Fruit fly (Drosophila melanogaster): Measurements from ENCODE around the gene FoxP.

The FoxP gene

DNA sequence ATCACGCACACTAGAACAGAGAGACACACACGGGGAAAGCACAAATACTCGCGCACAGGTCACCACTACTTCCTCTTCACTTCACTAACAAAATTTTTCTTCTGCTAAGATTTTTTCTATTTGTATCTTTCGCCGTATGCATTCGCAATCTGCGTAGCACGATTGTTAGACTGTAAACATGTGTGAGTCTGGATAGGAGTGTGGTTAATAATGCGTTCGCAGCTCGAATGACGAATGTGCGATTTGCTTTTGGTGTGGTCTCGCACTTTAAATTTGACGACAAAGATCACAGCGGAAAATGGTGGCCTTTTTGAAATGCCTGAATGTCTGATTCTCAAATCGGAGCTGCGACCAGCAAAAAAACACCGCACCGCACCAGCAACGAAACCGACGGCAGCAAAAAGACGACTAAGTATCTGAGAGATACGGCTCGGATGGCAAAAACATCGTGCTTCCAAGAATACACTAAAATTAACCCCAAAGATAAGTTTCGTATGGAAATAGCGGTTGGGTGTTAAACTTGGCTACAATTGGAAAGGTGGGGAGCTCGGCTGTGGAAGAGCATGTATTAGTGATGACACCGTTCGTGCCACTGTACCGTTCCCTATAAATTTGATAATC is 25.6 kb downstream of the FoxP start, which contains the start of gene Unc-115a:
Gene Unc-115a (minus strand): TSS at position 410 of the 621 bp plus-strand sequence.
- peak; percentile 64 for TF ChIP-seq CG1620 (GFP tag; optimal IDR thresholded peaks at IDR 0.05)
- TF ChIP-seq CG11617 (GFP tag; optimal IDR thresholded peaks at IDR 0.05): peak; percentile 68
- no peak for TF ChIP-seq CG5204 (GFP tag; optimal IDR thresholded peaks at IDR 0.05)
- peak; percentile 37 for TF ChIP-seq cic (GFP tag; optimal IDR thresholded peaks at IDR 0.05)
- no peak for TF ChIP-seq kay (GFP tag; ENCODE audit: borderline replicate concordance)
- TF ChIP-seq CG33017 (tag; optimal IDR thresholded peaks at IDR 0.05): peak; percentile 31
- no peak for TF ChIP-seq CG7045 (GFP tag; optimal IDR thresholded peaks at IDR 0.05)
- TF ChIP-seq CG12768 (GFP tag; optimal IDR thresholded peaks at IDR 0.05): peak; percentile 33
- TF ChIP-seq Hr96 (GFP tag; optimal IDR thresholded peaks at IDR 0.05): no peak
- peak; percentile 87 for TF ChIP-seq Mnt (GFP tag; optimal IDR thresholded peaks at IDR 0.05)
- no peak for TF ChIP-seq cnc (optimal IDR thresholded peaks at IDR 0.05)
- TF ChIP-seq ovo (GFP tag; optimal IDR thresholded peaks at IDR 0.05): peak; percentile 49
- peak; percentile 59 for TF ChIP-seq bab1 (GFP tag; optimal IDR thresholded peaks at IDR 0.05)
- TF ChIP-seq Crg-1 (GFP tag; optimal IDR thresholded peaks at IDR 0.05): peak; percentile 46
- peak; percentile 18 for TF ChIP-seq CG7101 (tag; optimal IDR thresholded peaks at IDR 0.05)
- peak; percentile 50 for TF ChIP-seq tj (GFP tag; optimal IDR thresholded peaks at IDR 0.05)
- no peak for TF ChIP-seq toe (GFP tag; optimal IDR thresholded peaks at IDR 0.05)
- TF ChIP-seq Clk (GFP tag; optimal IDR thresholded peaks at IDR 0.05): no peak
- no peak for TF ChIP-seq CG14711 (tag; optimal IDR thresholded peaks at IDR 0.05)

DNA sequence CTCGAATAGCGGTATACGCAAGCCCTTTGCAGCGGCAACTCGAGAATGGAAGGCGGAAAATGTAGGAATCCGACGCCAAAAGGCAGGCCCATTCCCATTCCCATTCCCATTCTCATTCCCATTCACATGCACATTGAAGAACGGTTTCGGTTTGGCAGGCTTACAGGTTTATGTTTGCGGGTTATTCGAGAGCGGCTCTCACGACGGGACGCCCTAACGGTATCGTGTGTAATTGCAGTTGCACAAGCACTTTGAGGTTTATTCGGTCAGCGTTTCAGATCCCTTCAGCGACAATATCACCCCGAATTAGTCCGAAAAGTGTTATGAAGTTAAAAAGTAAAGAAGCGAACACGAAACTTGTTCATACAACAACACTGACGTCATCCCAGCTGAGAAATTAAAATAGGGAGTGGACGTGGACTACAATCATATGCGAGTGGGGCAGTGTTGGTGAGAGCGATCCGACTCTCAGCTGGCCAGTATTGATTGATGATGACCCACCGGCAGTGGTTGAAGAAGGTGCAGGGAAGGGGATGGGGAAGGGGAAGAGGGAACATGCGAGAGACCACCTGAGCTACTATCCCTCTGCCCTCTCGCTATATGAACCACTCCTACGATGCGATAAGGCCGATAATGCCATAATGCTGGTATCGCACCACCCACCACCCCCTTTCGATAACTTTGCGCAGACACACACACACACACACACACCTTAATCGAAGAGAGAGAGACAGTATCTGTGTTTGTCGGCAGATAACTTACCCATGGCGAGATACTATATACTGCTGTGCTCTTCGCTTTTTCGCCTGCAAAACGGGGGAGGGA is 26.3 kb downstream of the FoxP start:
- TF ChIP-seq CG5204 (GFP tag; optimal IDR thresholded peaks at IDR 0.05) (no peak), CG12768 (GFP tag; optimal IDR thresholded peaks at IDR 0.05) (peak; percentile 52), CG33017 (tag; optimal IDR thresholded peaks at IDR 0.05) (no peak), CG7101 (tag; optimal IDR thresholded peaks at IDR 0.05) (peak; percentile 10), toe (GFP tag; optimal IDR thresholded peaks at IDR 0.05) (peak; percentile 39), CG11617 (GFP tag; optimal IDR thresholded peaks at IDR 0.05) (no peak), pad (GFP tag; optimal IDR thresholded peaks at IDR 0.05) (peak; percentile 91), Hr96 (GFP tag; optimal IDR thresholded peaks at IDR 0.05) (peak; percentile 37), bab1 (GFP tag; optimal IDR thresholded peaks at IDR 0.05) (no peak), Crg-1 (GFP tag; optimal IDR thresholded peaks at IDR 0.05) (peak; percentile 46), cic (GFP tag; optimal IDR thresholded peaks at IDR 0.05) (peak; percentile 97), CG14711 (tag; optimal IDR thresholded peaks at IDR 0.05) (no peak), CG1620 (GFP tag; optimal IDR thresholded peaks at IDR 0.05) (no peak), kay (GFP tag; ENCODE audit: borderline replicate concordance) (no peak), ovo (GFP tag; optimal IDR thresholded peaks at IDR 0.05) (peak; percentile 96), CG7045 (GFP tag; optimal IDR thresholded peaks at IDR 0.05) (peak; percentile 51), Clk (GFP tag; optimal IDR thresholded peaks at IDR 0.05) (peak; percentile 31), Mnt (GFP tag; optimal IDR thresholded peaks at IDR 0.05) (peak; percentile 64), tj (GFP tag; optimal IDR thresholded peaks at IDR 0.05) (peak; percentile 42)

DNA sequence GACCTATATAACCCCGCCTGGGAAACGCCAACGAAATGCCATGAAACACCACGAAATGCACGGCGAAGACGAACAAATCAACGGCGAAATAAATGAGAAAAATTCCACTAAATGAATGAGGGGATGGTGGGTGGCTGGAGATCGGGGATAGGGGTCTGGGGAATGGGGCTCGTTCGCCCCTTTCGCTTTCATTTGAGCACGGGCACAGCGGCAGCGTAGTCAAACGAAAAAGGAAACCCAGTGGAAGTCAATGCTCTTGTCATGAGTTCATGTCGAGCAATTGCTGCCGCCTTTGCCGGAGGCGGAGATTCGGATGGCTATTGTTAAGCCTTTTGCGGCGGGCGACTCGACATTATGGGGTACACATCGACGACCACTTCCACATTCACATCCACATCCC is 27.4 kb downstream of the FoxP start:
- no peak for TF ChIP-seq CG1620 (GFP tag; optimal IDR thresholded peaks at IDR 0.05)

DNA sequence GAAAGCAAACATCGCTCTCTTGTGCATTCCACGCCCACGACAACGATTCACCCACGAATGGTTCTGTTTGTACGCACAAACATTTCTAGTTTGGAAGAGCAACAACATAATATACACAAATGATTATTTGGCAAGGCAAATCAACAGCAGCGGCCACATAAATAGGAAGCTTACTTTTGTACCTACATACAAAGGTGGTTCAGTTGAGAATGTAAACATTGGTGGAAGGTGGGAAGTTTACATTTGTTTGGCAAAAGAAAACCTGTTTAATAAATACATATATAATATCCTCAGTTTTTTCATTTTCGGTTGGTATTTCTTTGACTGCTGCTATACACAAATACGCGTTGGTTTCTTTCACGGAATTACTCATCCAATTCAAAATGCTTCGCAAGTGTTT is 28.1 kb downstream of the FoxP start:
- TF ChIP-seq Clk (GFP tag; optimal IDR thresholded peaks at IDR 0.05): no peak
- peak; percentile 79 for TF ChIP-seq kay (GFP tag; ENCODE audit: borderline replicate concordance)
- peak; percentile 76 for TF ChIP-seq bab1 (GFP tag; optimal IDR thresholded peaks at IDR 0.05)
- TF ChIP-seq CG7101 (tag; optimal IDR thresholded peaks at IDR 0.05): peak; percentile 52
- no peak for TF ChIP-seq CG11617 (GFP tag; optimal IDR thresholded peaks at IDR 0.05)
- TF ChIP-seq pad (GFP tag; optimal IDR thresholded peaks at IDR 0.05): no peak
- TF ChIP-seq Mnt (GFP tag; optimal IDR thresholded peaks at IDR 0.05): peak; percentile 1
- TF ChIP-seq CG14711 (tag; optimal IDR thresholded peaks at IDR 0.05): peak; percentile 53

DNA sequence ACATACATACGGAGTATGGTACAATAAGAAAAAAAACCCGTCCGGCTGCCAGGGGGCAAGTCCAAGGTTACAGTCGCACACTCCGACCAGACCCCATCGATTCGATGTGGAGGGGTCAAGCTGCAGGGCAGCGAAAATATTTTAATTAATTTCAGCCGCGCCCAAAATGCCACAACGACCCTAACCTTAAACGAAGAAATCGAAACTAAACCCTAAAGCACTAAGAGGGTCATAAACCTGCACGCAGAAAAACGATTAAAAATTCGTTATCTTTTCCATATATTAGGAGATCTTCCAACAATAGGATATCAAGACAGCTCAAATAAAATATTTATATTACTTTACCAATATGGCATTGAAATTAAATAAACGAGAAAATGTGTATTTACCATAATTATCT is 28.8 kb downstream of the FoxP start:
- TF ChIP-seq Clk (GFP tag; optimal IDR thresholded peaks at IDR 0.05) (no peak), CG1620 (GFP tag; optimal IDR thresholded peaks at IDR 0.05) (no peak), CG11617 (GFP tag; optimal IDR thresholded peaks at IDR 0.05) (no peak), cic (GFP tag; optimal IDR thresholded peaks at IDR 0.05) (no peak), cnc (optimal IDR thresholded peaks at IDR 0.05) (no peak), ovo (GFP tag; optimal IDR thresholded peaks at IDR 0.05) (no peak), CG5204 (GFP tag; optimal IDR thresholded peaks at IDR 0.05) (no peak), Crg-1 (GFP tag; optimal IDR thresholded peaks at IDR 0.05) (no peak), toe (GFP tag; optimal IDR thresholded peaks at IDR 0.05) (no peak), Mnt (GFP tag; optimal IDR thresholded peaks at IDR 0.05) (no peak), pad (GFP tag; optimal IDR thresholded peaks at IDR 0.05) (no peak), kay (GFP tag; ENCODE audit: borderline replicate concordance) (no peak), CG7045 (GFP tag; optimal IDR thresholded peaks at IDR 0.05) (no peak), Hr96 (GFP tag; optimal IDR thresholded peaks at IDR 0.05) (no peak), bab1 (GFP tag; optimal IDR thresholded peaks at IDR 0.05) (no peak), CG7101 (tag; optimal IDR thresholded peaks at IDR 0.05) (no peak), CG33017 (tag; optimal IDR thresholded peaks at IDR 0.05) (no peak), CG12768 (GFP tag; optimal IDR thresholded peaks at IDR 0.05) (no peak), tj (GFP tag; optimal IDR thresholded peaks at IDR 0.05) (no peak)
